Fruit fly (Drosophila melanogaster) whole organism, embryonic: Measurements from ENCODE around the gene CG42538.

ENCODE experiments used
- Atf-2 ChIP-seq: fragments of 200-800 bp; sonication (Bioruptor generic); optimal IDR thresholded peaks from 2 replicates; lab custom pipeline; 2016; ENCODE audit warnings: missing biosample characterization, missing genetic modification characterization
- Awh ChIP-seq: fragments of 200-800 bp; sonication (Bioruptor generic); IDR thresholded peaks from 2 replicates; pipeline ENCODE4, ENCODE4 v1.3.6; 2022; ENCODE audit warnings: missing biosample characterization, missing genetic modification characterization
- Bgb ChIP-seq: fragments of 200-800 bp; sonication (Bioruptor generic); IDR thresholded peaks from 2 replicates; pipeline ENCODE4 v1.3.6; 2022; ENCODE audit warnings: missing biosample characterization, missing genetic modification characterization; ENCODE audit not compliant: partially characterized antibody
- CG10366 ChIP-seq: fragments of 200-800 bp; sonication (Bioruptor generic); IDR thresholded peaks from 2 replicates; pipeline ENCODE4 v1.3.6; 2022; ENCODE audit warnings: missing biosample characterization, missing genetic modification characterization
- CG10979 ChIP-seq: fragments of 200-800 bp; sonication (Bioruptor generic); optimal IDR thresholded peaks from 2 replicates; lab custom pipeline; 2018; ENCODE audit warnings: missing biosample characterization, mild to moderate bottlenecking, missing genetic modification characterization, moderate library complexity
- CG12391 ChIP-seq: fragments of 200-800 bp; sonication (Bioruptor generic); optimal IDR thresholded peaks from 3 replicates; lab custom pipeline; 2018; ENCODE audit warnings: missing biosample characterization, mild to moderate bottlenecking, missing genetic modification characterization, moderate library complexity
- CG14441 ChIP-seq: fragments of 200-800 bp; sonication (Bioruptor generic); IDR thresholded peaks from 2 replicates; pipeline ENCODE4 v1.3.6; 2022; ENCODE audit warnings: missing biosample characterization, missing genetic modification characterization
- CG17186 ChIP-seq: fragments of 200-800 bp; sonication (Bioruptor generic); optimal IDR thresholded peaks from 3 replicates; lab custom pipeline; 2017; ENCODE audit warnings: missing biosample characterization, missing genetic modification reagents, missing genetic modification characterization
- CG17361 ChIP-seq: fragments of 200-800 bp; sonication (Bioruptor generic); IDR thresholded peaks from 3 replicates; pipeline ENCODE4 v1.3.6; 2022; ENCODE audit warnings: missing biosample characterization, missing genetic modification characterization
- CG2678 ChIP-seq: fragments of 200-800 bp; sonication (Bioruptor generic); optimal IDR thresholded peaks from 3 replicates; lab custom pipeline; 2019; ENCODE audit warnings: missing biosample characterization, mild to moderate bottlenecking, missing genetic modification characterization, moderate library complexity
- CG30403 ChIP-seq: fragments of 200-800 bp; sonication (Bioruptor generic); optimal IDR thresholded peaks from 3 replicates; lab custom pipeline; 2016; ENCODE audit warnings: missing biosample characterization, missing genetic modification characterization
- CG30431 ChIP-seq: fragments of 200-800 bp; sonication (Bioruptor generic); optimal IDR thresholded peaks from 2 replicates; lab custom pipeline; 2017; ENCODE audit warnings: missing biosample characterization, missing genetic modification characterization
- CG31365 ChIP-seq: fragments of 200-800 bp; sonication (Bioruptor generic); optimal IDR thresholded peaks from 2 replicates; lab custom pipeline; 2018; ENCODE audit warnings: missing biosample characterization, mild to moderate bottlenecking, missing genetic modification characterization
- CG3281 ChIP-seq: fragments of 200-800 bp; sonication (Bioruptor generic); optimal IDR thresholded peaks from 3 replicates; lab custom pipeline; 2017; ENCODE audit warnings: missing biosample characterization, mild to moderate bottlenecking, missing genetic modification characterization
- CG3407 ChIP-seq: fragments of 200-800 bp; sonication (Bioruptor generic); optimal IDR thresholded peaks from 2 replicates; lab custom pipeline; 2018; ENCODE audit warnings: missing biosample characterization, mild to moderate bottlenecking, missing genetic modification characterization
- CG4328 ChIP-seq: fragments of 200-800 bp; sonication (Bioruptor generic); optimal IDR thresholded peaks from 3 replicates; lab custom pipeline; 2017; ENCODE audit warnings: missing biosample characterization, missing genetic modification reagents, missing genetic modification characterization
- CG4617 ChIP-seq: fragments of 200-800 bp; sonication (Bioruptor generic); optimal IDR thresholded peaks from 3 replicates; lab custom pipeline; 2016; ENCODE audit warnings: missing biosample characterization, missing genetic modification characterization, borderline replicate concordance
- CG4707 ChIP-seq: fragments of 200-800 bp; sonication (Bioruptor generic); optimal IDR thresholded peaks from 2 replicates; lab custom pipeline; 2018; ENCODE audit warnings: missing biosample characterization, mild to moderate bottlenecking, missing genetic modification characterization, moderate library complexity
- CG6683 ChIP-seq: fragments of 200-800 bp; sonication (Bioruptor generic); optimal IDR thresholded peaks from 2 replicates; lab custom pipeline; 2017; ENCODE audit warnings: missing biosample characterization, mild to moderate bottlenecking, missing genetic modification characterization, missing genetic modification reagents
- CG7556 ChIP-seq: fragments of 200-800 bp; sonication (Bioruptor generic); optimal IDR thresholded peaks from 2 replicates; lab custom pipeline; 2017; ENCODE audit warnings: missing biosample characterization, mild to moderate bottlenecking, missing genetic modification characterization
- CG8089 ChIP-seq: fragments of 200-800 bp; sonication (Bioruptor generic); optimal IDR thresholded peaks from 3 replicates; lab custom pipeline; 2016; ENCODE audit warnings: missing biosample characterization, missing genetic modification characterization
- CG8281 ChIP-seq: fragments of 200-800 bp; sonication (Bioruptor generic); optimal IDR thresholded peaks from 2 replicates; lab custom pipeline; 2018; ENCODE audit warnings: missing biosample characterization, mild to moderate bottlenecking, missing genetic modification characterization, moderate library complexity
- CG8388 ChIP-seq: fragments of 200-800 bp; sonication (Bioruptor generic); optimal IDR thresholded peaks from 2 replicates; lab custom pipeline; 2019; ENCODE audit warnings: missing biosample characterization, mild to moderate bottlenecking, missing genetic modification characterization, moderate library complexity
- Dfd ChIP-seq, 2 experiments: fragments of >200 bp; optimal IDR thresholded peaks; 2 replicates each; lab custom pipeline; 2017; ENCODE audit warnings: missing biosample characterization in 2 of 2, missing genetic modification characterization in 2 of 2
- ERR ChIP-seq: fragments of 200-800 bp; sonication (Bioruptor generic); optimal IDR thresholded peaks from 2 replicates; lab custom pipeline; 2016; ENCODE audit warnings: missing biosample characterization, missing genetic modification characterization
- Elba2 ChIP-seq: fragments of 200-800 bp; sonication (Bioruptor generic); optimal IDR thresholded peaks from 3 replicates; lab custom pipeline; 2016; ENCODE audit warnings: missing biosample characterization, missing genetic modification characterization
- HLH54F ChIP-seq: fragments of 200-800 bp; sonication (Bioruptor generic); optimal IDR thresholded peaks from 3 replicates; lab custom pipeline; 2016; ENCODE audit warnings: missing biosample characterization, missing genetic modification characterization
- Hmx ChIP-seq: fragments of 200-800 bp; sonication (Bioruptor generic); optimal IDR thresholded peaks from 2 replicates; lab custom pipeline; 2016; ENCODE audit warnings: missing biosample characterization, missing genetic modification characterization
- Hr3 ChIP-seq: fragments of 200-800 bp; sonication (Bioruptor generic); optimal IDR thresholded peaks from 3 replicates; lab custom pipeline; 2016; ENCODE audit warnings: missing biosample characterization, missing genetic modification characterization
- Lhr ChIP-seq: fragments of 200-800 bp; sonication (Bioruptor generic); optimal IDR thresholded peaks from 3 replicates; lab custom pipeline; 2017; ENCODE audit warnings: mild to moderate bottlenecking, missing biosample characterization, missing genetic modification reagents, missing genetic modification characterization
- NC2β ChIP-seq: fragments of 200-800 bp; sonication (Bioruptor generic); optimal IDR thresholded peaks from 2 replicates; lab custom pipeline; 2016; ENCODE audit warnings: missing biosample characterization, missing genetic modification characterization
- Taf1 ChIP-seq: fragments of 200-800 bp; sonication (Bioruptor generic); IDR thresholded peaks from 2 replicates; pipeline ENCODE4 v1.3.6; 2022; ENCODE audit warnings: missing biosample characterization, missing genetic modification characterization
- Vsx1 ChIP-seq: fragments of 200-800 bp; sonication (Bioruptor generic); optimal IDR thresholded peaks from 2 replicates; lab custom pipeline; 2017; ENCODE audit warnings: missing biosample characterization, mild to moderate bottlenecking, missing genetic modification characterization, missing genetic modification reagents
- ab ChIP-seq: fragments of 200-800 bp; sonication (Bioruptor generic); optimal IDR thresholded peaks from 2 replicates; lab custom pipeline; 2016; ENCODE audit warnings: missing biosample characterization, missing genetic modification characterization
- ara ChIP-seq: fragments of 200-800 bp; sonication (Bioruptor generic); IDR thresholded peaks from 2 replicates; pipeline ENCODE4 v1.3.6; 2022; ENCODE audit warnings: missing biosample characterization, missing genetic modification characterization
- bcd ChIP-seq: fragments of 200-800 bp; sonication (Bioruptor generic); optimal IDR thresholded peaks from 2 replicates; lab custom pipeline; 2017; ENCODE audit warnings: missing biosample characterization, mild to moderate bottlenecking, missing genetic modification characterization
- cato ChIP-seq: fragments of 200-800 bp; sonication (Bioruptor generic); optimal IDR thresholded peaks from 2 replicates; lab custom pipeline; 2016; ENCODE audit warnings: missing biosample characterization, missing genetic modification characterization, borderline replicate concordance
- ci ChIP-seq: fragments of 200-800 bp; sonication (Bioruptor generic); IDR thresholded peaks from 3 replicates; pipeline ENCODE4 v1.3.6; 2022; ENCODE audit warnings: missing biosample characterization, missing genetic modification characterization
- ems ChIP-seq: fragments of 200-800 bp; sonication (Bioruptor generic); optimal IDR thresholded peaks from 3 replicates; lab custom pipeline; 2016; ENCODE audit warnings: missing biosample characterization, missing genetic modification characterization
- fd64A ChIP-seq: fragments of 200-800 bp; sonication (Bioruptor generic); optimal IDR thresholded peaks from 3 replicates; lab custom pipeline; 2018; ENCODE audit warnings: missing biosample characterization, mild to moderate bottlenecking, missing genetic modification characterization
- gcm2 ChIP-seq: fragments of 200-800 bp; sonication (Bioruptor generic); optimal IDR thresholded peaks from 2 replicates; lab custom pipeline; 2016; ENCODE audit warnings: missing biosample characterization, missing genetic modification characterization
- hb ChIP-seq: fragments of 200-800 bp; sonication (Bioruptor generic); IDR thresholded peaks from 3 replicates; pipeline ENCODE4 v1.3.6; 2022; ENCODE audit warnings: missing biosample characterization, missing genetic modification characterization; ENCODE audit not compliant: partially characterized antibody
- hth ChIP-seq: fragments of >200 bp; optimal IDR thresholded peaks from 2 replicates; lab custom pipeline; 2017; ENCODE audit warnings: inconsistent platforms
- luna ChIP-seq: fragments of 200-800 bp; sonication (Bioruptor generic); optimal IDR thresholded peaks from 2 replicates; lab custom pipeline; 2016; ENCODE audit warnings: missing biosample characterization, missing genetic modification characterization
- mirr ChIP-seq: fragments of 200-800 bp; sonication (Bioruptor generic); optimal IDR thresholded peaks from 3 replicates; lab custom pipeline; 2018; ENCODE audit warnings: missing biosample characterization, mild to moderate bottlenecking, missing genetic modification characterization
- pfk ChIP-seq: fragments of 200-800 bp; sonication (Bioruptor generic); optimal IDR thresholded peaks from 2 replicates; lab custom pipeline; 2018; ENCODE audit warnings: missing biosample characterization, mild to moderate bottlenecking, missing genetic modification characterization, moderate library complexity
- sd ChIP-seq: fragments of 200-800 bp; sonication (Bioruptor generic); optimal IDR thresholded peaks from 3 replicates; lab custom pipeline; 2018; ENCODE audit warnings: missing biosample characterization, mild to moderate bottlenecking, missing genetic modification characterization, moderate library complexity
- usp ChIP-seq: fragments of >200 bp; optimal IDR thresholded peaks from 2 replicates; lab custom pipeline; 2017; ENCODE audit warnings: missing biosample characterization, missing genetic modification characterization
- zen ChIP-seq: fragments of 200-800 bp; sonication (Bioruptor generic); optimal IDR thresholded peaks from 3 replicates; lab custom pipeline; 2018; ENCODE audit warnings: missing biosample characterization, mild to moderate bottlenecking, missing genetic modification characterization, moderate library complexity

CG42538 gene

DNA sequence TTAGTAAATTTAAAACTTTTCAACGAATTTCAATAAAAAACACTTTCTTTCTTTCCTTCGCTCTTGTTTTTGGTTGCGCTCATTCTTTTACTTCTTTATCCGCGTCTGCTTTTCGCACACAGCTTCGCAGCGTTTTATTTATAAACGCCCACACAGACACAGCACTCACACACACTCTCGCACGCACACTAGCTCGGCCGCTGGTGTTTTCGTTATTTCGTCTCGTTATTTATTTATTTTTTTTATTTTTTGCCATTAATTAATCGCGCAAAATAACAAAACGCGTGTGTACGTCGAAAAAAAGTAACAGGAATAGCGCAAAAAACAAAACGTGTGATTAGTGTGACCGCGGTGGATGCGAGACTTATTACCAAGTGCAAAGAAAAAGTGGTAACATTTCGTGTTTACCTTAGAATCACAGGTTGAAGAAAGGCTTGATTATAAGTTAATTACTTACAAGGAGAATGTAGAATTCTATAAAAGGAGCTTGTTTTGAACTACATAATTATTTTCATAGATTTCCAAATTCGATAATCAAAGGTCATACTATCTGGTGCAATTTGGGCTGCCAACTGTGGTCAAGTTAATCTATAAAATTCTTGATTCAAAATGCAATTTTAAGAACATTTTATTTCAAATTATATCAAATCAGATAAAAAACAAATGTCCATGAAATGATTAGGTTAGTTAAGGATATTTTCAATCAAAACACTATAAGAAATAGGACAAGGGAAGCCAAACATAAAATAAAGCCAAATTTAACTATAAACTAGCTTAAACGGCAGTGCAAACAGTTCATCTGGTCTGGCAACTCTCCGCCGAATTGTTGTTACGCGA lies 29.7 kb upstream of the CG42538 start, which contains the start of the genes hzg and mRpS31:
TSS of gene hzg (minus strand) at position 336 of the 837 bp plus-strand sequence.
TSS of gene mRpS31 (plus strand) at position 793 of the 837 bp plus-strand sequence.
- TF ChIP-seq ara (GFP tag; lab: Robert Waterston, UW), result no peak
- peak; percentile 40 for TF ChIP-seq CG7556
- TF ChIP-seq sd, result peak; percentile 62
- peak; percentile 57 for TF ChIP-seq Hr3
- TF ChIP-seq Lhr (GFP tag; lab: Kevin White, UChicago), result peak; percentile 55
- no peak for TF ChIP-seq Elba2 (GFP tag; lab: Kevin White, UChicago)
- TF ChIP-seq CG14441 (GFP tag; lab: Robert Waterston, UW), result no peak
- TF ChIP-seq mirr (GFP tag; lab: Kevin White, UChicago), result no peak
- no peak for TF ChIP-seq ci (GFP tag; lab: Robert Waterston, UW)
- no peak for TF ChIP-seq CG3407 (GFP tag; lab: Kevin White, UChicago)
- TF ChIP-seq ab (GFP tag; lab: Kevin White, UChicago), result no peak
- no peak for TF ChIP-seq ERR (GFP tag; lab: Kevin White, UChicago)
- peak; percentile 81 for TF ChIP-seq CG12391 (tag; lab: Kevin White, UChicago)
- peak; percentile 14 for TF ChIP-seq bcd (GFP tag; lab: Kevin White, UChicago)
- no peak for TF ChIP-seq Dfd (GFP tag; optimal IDR thresholded peaks at IDR 0.05; lab: Kevin White, UChicago)
- TF ChIP-seq luna (GFP tag; lab: Kevin White, UChicago), result no peak
- TF ChIP-seq CG8281 (tag; lab: Kevin White, UChicago), result no peak
- peak; percentile 21 for TF ChIP-seq CG8388 (GFP tag; lab: Kevin White, UChicago)
- peak; percentile 74 for TF ChIP-seq CG30403 (GFP tag; lab: Kevin White, UChicago)
- TF ChIP-seq cato (GFP tag; lab: Kevin White, UChicago), result no peak
- no peak for TF ChIP-seq CG6683 (GFP tag; lab: Kevin White, UChicago)
- peak; percentile 53; the same call in 1 of the 2 replicates for TF ChIP-seq Awh (GFP tag; lab: Robert Waterston, UW)
- TF ChIP-seq CG17186 (GFP tag; lab: Kevin White, UChicago), result no peak
- no peak for TF ChIP-seq fd64A (GFP tag; lab: Kevin White, UChicago)
- TF ChIP-seq CG2678 (tag; lab: Kevin White, UChicago), result peak; percentile 68
- TF ChIP-seq CG10979 (tag; lab: Kevin White, UChicago), result peak; percentile 40
- TF ChIP-seq Hmx (GFP tag; lab: Kevin White, UChicago), result peak; percentile 22
- peak; percentile 45 for TF ChIP-seq HLH54F (GFP tag; lab: Kevin White, UChicago)
- TF ChIP-seq CG31365 (tag; lab: Kevin White, UChicago), result no peak
- no peak for TF ChIP-seq CG4328 (GFP tag; lab: Kevin White, UChicago)
- no peak for TF ChIP-seq CG8089 (GFP tag; lab: Kevin White, UChicago)
- TF ChIP-seq CG4707 (GFP tag; lab: Kevin White, UChicago), result no peak
- peak; percentile 6 for TF ChIP-seq NC2β (GFP tag; lab: Kevin White, UChicago)
- no peak for TF ChIP-seq CG30431
- TF ChIP-seq CG4617 (GFP tag; lab: Kevin White, UChicago), result peak; percentile 32
- TF ChIP-seq pfk (GFP tag; lab: Kevin White, UChicago), result no peak
- TF ChIP-seq ems (GFP tag; lab: Kevin White, UChicago), result no peak
- TF ChIP-seq hth (lab: Kevin White, UChicago), result no peak
- TF ChIP-seq Atf-2 (GFP tag; lab: Kevin White, UChicago), result peak; percentile 58
- TF ChIP-seq CG3281 (GFP tag; lab: Kevin White, UChicago), result peak; percentile 5
- no peak for TF ChIP-seq gcm2 (GFP tag; lab: Kevin White, UChicago)
- peak; percentile 25; the same call in 1 of the 2 replicates for TF ChIP-seq Bgb
- TF ChIP-seq Taf1, result peak; percentile 54; the same call in 1 of the 2 replicates
- peak; percentile 73 for TF ChIP-seq CG17361 (GFP tag; lab: Robert Waterston, UW)
- TF ChIP-seq usp (GFP tag; lab: Kevin White, UChicago), result no peak
- TF ChIP-seq Vsx1 (GFP tag; lab: Kevin White, UChicago), result no peak
- peak; percentile 47 for TF ChIP-seq CG10366 (GFP tag; lab: Robert Waterston, UW)
- TF ChIP-seq zen, result peak; percentile 39
- no peak for TF ChIP-seq hb
